Worm (Caenorhabditis elegans) whole organism, L3 larva: ENCODE measurements around the gene pqn-41.
A peak's percentile ranks its signal among the peaks of the same experiment; 100 is the strongest.

Experiments used
- R02D3.7 ChIP-seq: fragments of 150-350 bp; optimal IDR thresholded peaks from 2 replicates; lab custom pipeline; 2014; ENCODE audit warnings: missing biosample characterization, missing genetic modification characterization
- ZK546.5 ChIP-seq: sonication (generic microtip); optimal IDR thresholded peaks from 2 replicates; lab custom pipeline; 2017; ENCODE audit warnings: missing biosample characterization, missing genetic modification characterization
- aly-2 ChIP-seq: fragments of 150-350 bp; optimal IDR thresholded peaks from 2 replicates; lab custom pipeline; 2014; ENCODE audit warnings: missing biosample characterization, missing genetic modification characterization
- ama-1 ChIP-seq: fragments of 150-350 bp; optimal IDR thresholded peaks from 2 replicates; lab custom pipeline; 2018
- ceh-16 ChIP-seq: sonication (generic microtip); optimal IDR thresholded peaks from 2 replicates; lab custom pipeline; 2017; ENCODE audit warnings: missing biosample characterization, missing genetic modification characterization
- ceh-28 ChIP-seq: fragments of 150-350 bp; optimal IDR thresholded peaks from 2 replicates; lab custom pipeline; 2014; ENCODE audit warnings: missing biosample characterization, missing genetic modification reagents, missing genetic modification characterization
- ceh-82 ChIP-seq: fragments of 150-350 bp; optimal IDR thresholded peaks from 2 replicates; lab custom pipeline; 2014; ENCODE audit warnings: missing biosample characterization, missing genetic modification characterization
- ceh-9 ChIP-seq: sonication (generic microtip); optimal IDR thresholded peaks from 2 replicates; lab custom pipeline; 2018; ENCODE audit warnings: missing biosample characterization, missing genetic modification characterization
- daf-12 ChIP-seq: fragments of 150-350 bp; optimal IDR thresholded peaks from 2 replicates; lab custom pipeline; 2014; ENCODE audit warnings: missing biosample characterization, missing genetic modification reagents, missing genetic modification characterization
- egl-27 ChIP-seq: sonication (generic microtip); optimal IDR thresholded peaks from 4 replicates; lab custom pipeline; 2017; ENCODE audit warnings: missing biosample characterization, missing genetic modification reagents, missing genetic modification characterization
- elt-1 ChIP-seq: fragments of 150-350 bp; optimal IDR thresholded peaks from 2 replicates; lab custom pipeline; 2014; ENCODE audit warnings: missing biosample characterization, missing genetic modification characterization
- elt-2 ChIP-seq: sonication (generic microtip); optimal IDR thresholded peaks from 2 replicates; lab custom pipeline; 2016; ENCODE audit warnings: missing genetic modification reagents, mild to moderate bottlenecking, missing genetic modification characterization, missing compliant biosample characterization
- elt-3 ChIP-seq, 3 experiments: fragments of 150-350 bp in 1 of 3; sonication (generic microtip) in 2 of 3; optimal IDR thresholded peaks; 2 replicates in 2 of 3; 4 replicates in 1 of 3; lab custom pipeline; 2014 to 2017; ENCODE audit warnings: missing biosample characterization in 3 of 3, missing genetic modification characterization in 3 of 3
- eor-1 ChIP-seq, 2 experiments: fragments of 150-350 bp; optimal IDR thresholded peaks; 2 replicates each; lab custom pipeline; 2014 to 2018; ENCODE audit warnings: missing biosample characterization in 2 of 2, missing genetic modification characterization in 2 of 2
- fkh-10 ChIP-seq: sonication (generic microtip); optimal IDR thresholded peaks from 2 replicates; lab custom pipeline; 2017; ENCODE audit warnings: missing biosample characterization, missing genetic modification reagents, missing genetic modification characterization
- fkh-2 ChIP-seq: fragments of 150-350 bp; optimal IDR thresholded peaks from 2 replicates; lab custom pipeline; 2014; ENCODE audit warnings: missing biosample characterization, missing genetic modification reagents, missing genetic modification characterization
- fos-1 ChIP-seq: fragments of 150-350 bp; optimal IDR thresholded peaks from 2 replicates; lab custom pipeline; 2014; ENCODE audit warnings: missing biosample characterization, missing genetic modification characterization
- hmg-11 ChIP-seq: sonication (generic microtip); optimal IDR thresholded peaks from 2 replicates; lab custom pipeline; 2016; ENCODE audit warnings: missing genetic modification characterization, missing compliant biosample characterization
- jun-1 ChIP-seq: fragments of 150-350 bp; optimal IDR thresholded peaks from 2 replicates; lab custom pipeline; 2014; ENCODE audit warnings: missing biosample characterization, missing genetic modification reagents, missing genetic modification characterization
- lin-15B ChIP-seq: fragments of 150-350 bp; optimal IDR thresholded peaks from 2 replicates; lab custom pipeline; 2014; ENCODE audit warnings: missing biosample characterization, missing genetic modification characterization
- lin-39 ChIP-seq: fragments of 150-350 bp; optimal IDR thresholded peaks from 2 replicates; lab custom pipeline; 2018; ENCODE audit warnings: missing biosample characterization, missing genetic modification reagents, missing genetic modification characterization
- mdl-1 ChIP-seq: fragments of 150-350 bp; optimal IDR thresholded peaks from 2 replicates; lab custom pipeline; 2014; ENCODE audit warnings: missing biosample characterization, missing genetic modification characterization
- mml-1 ChIP-seq: fragments of 150-350 bp; sonication (generic microtip); optimal IDR thresholded peaks from 3 replicates; lab custom pipeline; 2014; ENCODE audit warnings: missing biosample characterization, missing genetic modification characterization
- nfya-1 ChIP-seq: sonication (generic microtip); optimal IDR thresholded peaks from 2 replicates; lab custom pipeline; 2017; ENCODE audit warnings: missing genetic modification characterization, mild to moderate bottlenecking, missing compliant biosample characterization, antibody characterized with exemption, moderate library complexity; ENCODE audit not compliant: insufficient read depth
- nhr-11 ChIP-seq: fragments of 150-350 bp; optimal IDR thresholded peaks from 2 replicates; lab custom pipeline; 2014; ENCODE audit warnings: missing biosample characterization, missing genetic modification characterization
- nhr-12 ChIP-seq: fragments of 150-350 bp; optimal IDR thresholded peaks from 2 replicates; lab custom pipeline; 2014; ENCODE audit warnings: missing biosample characterization, missing genetic modification characterization
- nhr-23 ChIP-seq: fragments of 150-350 bp; optimal IDR thresholded peaks from 2 replicates; lab custom pipeline; 2014; ENCODE audit warnings: missing biosample characterization, missing genetic modification reagents, missing genetic modification characterization
- nhr-237 ChIP-seq: fragments of 150-350 bp; optimal IDR thresholded peaks from 2 replicates; lab custom pipeline; 2014; ENCODE audit warnings: missing biosample characterization, missing genetic modification characterization
- nhr-25 ChIP-seq: sonication (generic microtip); optimal IDR thresholded peaks from 2 replicates; lab custom pipeline; 2017; ENCODE audit warnings: missing biosample characterization, missing genetic modification characterization
- nhr-28 ChIP-seq: fragments of 150-350 bp; optimal IDR thresholded peaks from 2 replicates; lab custom pipeline; 2014; ENCODE audit warnings: missing biosample characterization, missing genetic modification characterization
- nhr-43 ChIP-seq: sonication (generic microtip); optimal IDR thresholded peaks from 2 replicates; lab custom pipeline; 2016; ENCODE audit warnings: mild to moderate bottlenecking, missing genetic modification characterization, missing compliant biosample characterization; ENCODE audit not compliant: poor library complexity, severe bottlenecking
- nhr-67 ChIP-seq: fragments of 150-350 bp; optimal IDR thresholded peaks from 2 replicates; lab custom pipeline; 2014; ENCODE audit warnings: missing biosample characterization, missing genetic modification characterization
- nhr-76 ChIP-seq: fragments of 150-350 bp; sonication (generic microtip); optimal IDR thresholded peaks from 5 replicates; lab custom pipeline; 2014; ENCODE audit warnings: missing biosample characterization, missing genetic modification characterization
- pha-4 ChIP-seq: fragments of 150-350 bp; optimal IDR thresholded peaks from 2 replicates; lab custom pipeline; 2014; ENCODE audit warnings: missing biosample characterization, missing genetic modification reagents, missing genetic modification characterization
- pqm-1 ChIP-seq: fragments of 150-350 bp; optimal IDR thresholded peaks from 2 replicates; lab custom pipeline; 2017; ENCODE audit warnings: missing biosample characterization, missing genetic modification characterization, inconsistent platforms
- sea-2 ChIP-seq: fragments of 150-350 bp; sonication (generic microtip); optimal IDR thresholded peaks from 4 replicates; lab custom pipeline; 2014; ENCODE audit warnings: missing biosample characterization, missing genetic modification reagents, missing genetic modification characterization
- skn-1 ChIP-seq: fragments of 150-350 bp; optimal IDR thresholded peaks from 2 replicates; lab custom pipeline; 2014; ENCODE audit warnings: missing biosample characterization, missing genetic modification characterization
- snpc-4 ChIP-seq: fragments of 150-350 bp; optimal IDR thresholded peaks from 2 replicates; lab custom pipeline; 2014; ENCODE audit warnings: missing biosample characterization, missing genetic modification characterization
- tbx-2 ChIP-seq: sonication (generic microtip); optimal IDR thresholded peaks from 2 replicates; lab custom pipeline; 2016; ENCODE audit warnings: mild to moderate bottlenecking, missing genetic modification characterization, missing compliant biosample characterization
- unc-39 ChIP-seq: sonication (generic microtip); optimal IDR thresholded peaks from 4 replicates; lab custom pipeline; 2017; ENCODE audit warnings: missing biosample characterization, missing genetic modification characterization
- unc-62 ChIP-seq: fragments of 150-350 bp; sonication (generic microtip); optimal IDR thresholded peaks from 4 replicates; lab custom pipeline; 2014; ENCODE audit warnings: missing biosample characterization, missing genetic modification reagents, missing genetic modification characterization
- zag-1 ChIP-seq: fragments of 150-350 bp; optimal IDR thresholded peaks from 2 replicates; lab custom pipeline; 2014; ENCODE audit warnings: missing biosample characterization, missing genetic modification characterization
- ztf-11 ChIP-seq: fragments of 150-350 bp; optimal IDR thresholded peaks from 2 replicates; lab custom pipeline; 2014; ENCODE audit warnings: missing biosample characterization, missing genetic modification characterization
- ztf-4 ChIP-seq: fragments of 150-350 bp; optimal IDR thresholded peaks from 2 replicates; lab custom pipeline; 2014; ENCODE audit warnings: missing biosample characterization, missing genetic modification characterization

Gene pqn-41

ce11 chrIII:1943488-1943887 is 37.7 kb downstream of the pqn-41 start, which contains the start of gene F53A3.1:
Gene F53A3.1 (minus strand): TSS chrIII:1943637.
- TF ChIP-seq aly-2 (tag; lab: Kevin White, UChicago) (no peak), jun-1 (tag; lab: Kevin White, UChicago) (no peak), lin-39 (peak; percentile 17)

ce11 chrIII:1947851-1948250 is 42.1 kb downstream of the pqn-41 start:
- TF ChIP-seq jun-1 (tag; lab: Kevin White, UChicago) (no peak), mdl-1 (tag; lab: Kevin White, UChicago) (no peak), ztf-11 (tag; lab: Kevin White, UChicago) (no peak), mml-1 (tag; lab: Kevin White, UChicago) (no peak), daf-12 (no peak), elt-1 (no peak), nhr-237 (no peak), nhr-25 (tag; lab: Kevin White, UChicago) (no peak), lin-39 (no peak), fos-1 (tag; lab: Kevin White, UChicago) (no peak), snpc-4 (tag; lab: Kevin White, UChicago) (no peak), nhr-43 (no peak), nhr-23 (tag; lab: Kevin White, UChicago) (no peak), pha-4 (no peak)

- TF ChIP-seq nhr-28 (tag; lab: Kevin White, UChicago) (no peak), unc-39 (tag; lab: Kevin White, UChicago) (no peak), ztf-11 (tag; lab: Kevin White, UChicago) (no peak), egl-27 (no peak), pha-4 (no peak), sea-2 (GFP tag; lab: Kevin White, UChicago) (no peak), lin-15B (tag; lab: Kevin White, UChicago) (no peak), daf-12 (no peak), nhr-23 (tag; lab: Kevin White, UChicago) (no peak), ceh-82 (no peak), nhr-67 (tag; lab: Kevin White, UChicago) (no peak), elt-1 (no peak), nhr-237 (no peak), jun-1 (tag; lab: Kevin White, UChicago) (no peak), ceh-9 (tag; lab: Kevin White, UChicago) (no peak), ceh-28 (tag; lab: Kevin White, UChicago) (no peak), tbx-2 (tag; lab: Kevin White, UChicago) (no peak), pqm-1 (tag; lab: Kevin White, UChicago) (no peak), fkh-10 (GFP tag; lab: Kevin White, UChicago) (no peak)
Measured at ce11 chrIII:1949362-1949761, 43.6 kb downstream of the pqn-41 start.

- TF ChIP-seq nhr-12 (tag; lab: Kevin White, UChicago) (no peak), lin-15B (tag; lab: Kevin White, UChicago) (peak; percentile 98), R02D3.7 (tag; lab: Kevin White, UChicago) (peak; percentile 79), ceh-82 (peak; percentile 56), pqm-1 (tag; lab: Kevin White, UChicago) (peak; percentile 75), nhr-43 (peak; percentile 80), sea-2 (GFP tag; lab: Kevin White, UChicago) (no peak), nhr-11 (peak; percentile 34), fos-1 (tag; lab: Kevin White, UChicago) (no peak), mml-1 (tag; lab: Kevin White, UChicago) (no peak), lin-39 (peak; percentile 92), nhr-237 (no peak), ceh-9 (tag; lab: Kevin White, UChicago) (no peak), ZK546.5 (tag; lab: Kevin White, UChicago) (no peak), mdl-1 (tag; lab: Kevin White, UChicago) (no peak), ceh-16 (no peak), pha-4 (peak; percentile 99), nhr-76 (tag; lab: Kevin White, UChicago) (peak; percentile 44), jun-1 (tag; lab: Kevin White, UChicago) (peak; percentile 28), ztf-4 (tag; lab: Kevin White, UChicago) (no peak), elt-1 (no peak), ztf-11 (tag; lab: Kevin White, UChicago) (no peak), eor-1 (tag; optimal IDR thresholded peaks at IDR 0.05; lab: Kevin White, UChicago) (no peak), unc-39 (tag; lab: Kevin White, UChicago) (no peak), hmg-11 (tag; lab: Kevin White, UChicago) (peak; percentile 70), nhr-25 (tag; lab: Kevin White, UChicago) (peak; percentile 95), nfya-1 (tag; lab: Kevin White, UChicago) (peak; percentile 96), unc-62 (GFP tag; lab: Kevin White, UChicago) (peak; percentile 53), tbx-2 (tag; lab: Kevin White, UChicago) (peak; percentile 13), skn-1 (tag; lab: Kevin White, UChicago) (peak; percentile 87), ceh-28 (tag; lab: Kevin White, UChicago) (peak; percentile 63), daf-12 (no peak), elt-2 (tag; lab: Kevin White, UChicago) (peak; percentile 59), zag-1 (no peak), nhr-67 (tag; lab: Kevin White, UChicago) (no peak), fkh-2 (tag; lab: Kevin White, UChicago) (no peak), fkh-10 (GFP tag; lab: Kevin White, UChicago) (peak; percentile 71), ama-1 (peak; percentile 76), elt-3 (tag; optimal IDR thresholded peaks at IDR 0.05; lab: Kevin White, UChicago) (peak in 1 of 3 experiments; percentile 73)
Measured at ce11 chrIII:1950236-1950635, 44.5 kb downstream of the pqn-41 start, which contains the start of the genes polh-1 and rps-22. Gene polh-1 (minus strand): TSS chrIII:1950269. Gene rps-22 (plus strand): TSS chrIII:1950535.
